Fruit fly (Drosophila melanogaster) whole organism, embryonic: ENCODE data around the gene CG14014.

Experiments used
- Atf-2 ChIP-seq: fragments of 200-800 bp; sonication (Bioruptor generic); optimal IDR thresholded peaks from 2 replicates; lab custom pipeline; 2016; ENCODE audit warnings: missing biosample characterization, missing genetic modification characterization
- CG10959 ChIP-seq: fragments of 200-800 bp; sonication (Bioruptor generic); IDR thresholded peaks from 2 replicates; pipeline ENCODE4 v1.3.6; 2022; ENCODE audit warnings: missing biosample characterization, missing genetic modification characterization
- CG10979 ChIP-seq: fragments of 200-800 bp; sonication (Bioruptor generic); optimal IDR thresholded peaks from 2 replicates; lab custom pipeline; 2018; ENCODE audit warnings: missing biosample characterization, mild to moderate bottlenecking, missing genetic modification characterization, moderate library complexity
- CG12071 ChIP-seq: fragments of 200-800 bp; sonication (Bioruptor generic); optimal IDR thresholded peaks from 3 replicates; lab custom pipeline; 2018; ENCODE audit warnings: missing biosample characterization, mild to moderate bottlenecking, missing genetic modification characterization
- CG14667 ChIP-seq: fragments of 200-800 bp; sonication (Bioruptor generic); IDR thresholded peaks from 2 replicates; pipeline ENCODE4 v1.3.6; 2022; ENCODE audit warnings: missing biosample characterization, missing genetic modification characterization
- CG15011 ChIP-seq: fragments of 200-800 bp; sonication (Bioruptor generic); optimal IDR thresholded peaks from 3 replicates; lab custom pipeline; 2018; ENCODE audit warnings: missing biosample characterization, mild to moderate bottlenecking, missing genetic modification characterization
- CG1529 ChIP-seq: fragments of 200-800 bp; sonication (Bioruptor generic); optimal IDR thresholded peaks from 3 replicates; lab custom pipeline; 2018; ENCODE audit warnings: missing biosample characterization, missing genetic modification characterization
- CG2202 ChIP-seq: fragments of 200-800 bp; sonication (Bioruptor generic); optimal IDR thresholded peaks from 2 replicates; lab custom pipeline; 2018; ENCODE audit warnings: missing biosample characterization, mild to moderate bottlenecking, missing genetic modification characterization
- CG32772 ChIP-seq: fragments of 200-800 bp; sonication (Bioruptor generic); IDR thresholded peaks from 2 replicates; pipeline ENCODE4 v1.3.6; 2022; ENCODE audit warnings: missing biosample characterization, missing genetic modification characterization
- CG4404 ChIP-seq: fragments of 200-800 bp; sonication (Bioruptor generic); IDR thresholded peaks from 2 replicates; pipeline ENCODE4 v1.3.6; 2022; ENCODE audit warnings: missing biosample characterization, missing genetic modification characterization
- CG4424 ChIP-seq: fragments of 200-800 bp; sonication (Bioruptor generic); optimal IDR thresholded peaks from 3 replicates; lab custom pipeline; 2016; ENCODE audit warnings: missing biosample characterization, missing genetic modification characterization
- CG4730 ChIP-seq: fragments of 200-800 bp; sonication (Bioruptor generic); IDR thresholded peaks from 2 replicates; pipeline ENCODE4 v1.3.6; 2022; ENCODE audit warnings: missing biosample characterization, missing genetic modification characterization
- CG7357 ChIP-seq: fragments of 200-800 bp; sonication (Bioruptor generic); IDR thresholded peaks from 3 replicates; pipeline ENCODE4 v1.3.6; 2022; ENCODE audit warnings: missing biosample characterization, missing genetic modification characterization
- CG7963 ChIP-seq: fragments of 200-800 bp; sonication (Bioruptor generic); IDR thresholded peaks from 3 replicates; pipeline ENCODE4 v1.3.6; 2022; ENCODE audit warnings: missing biosample characterization, missing genetic modification characterization; ENCODE audit not compliant: partially characterized antibody
- CG8478 ChIP-seq: fragments of >200 bp; optimal IDR thresholded peaks from 2 replicates; lab custom pipeline; 2018
- CG8924 ChIP-seq: fragments of 200-800 bp; optimal IDR thresholded peaks from 3 replicates; lab custom pipeline; 2019; ENCODE audit warnings: missing biosample characterization, mild to moderate bottlenecking, missing genetic modification characterization, moderate library complexity
- CrebB ChIP-seq: fragments of 200-800 bp; sonication (Bioruptor generic); optimal IDR thresholded peaks from 3 replicates; lab custom pipeline; 2018; ENCODE audit warnings: missing biosample characterization, mild to moderate bottlenecking, missing genetic modification characterization
- D ChIP-seq, 2 experiments: fragments of 200-800 bp in 1 of 2; fragments of >200 bp in 1 of 2; sonication (Bioruptor generic) in 1 of 2; optimal IDR thresholded peaks; 2 replicates in 1 of 2; 3 replicates in 1 of 2; lab custom pipeline; 2017; ENCODE audit warnings: mild to moderate bottlenecking in 1 of 2, missing biosample characterization in 1 of 2, missing genetic modification characterization in 1 of 2, missing genetic modification reagents in 1 of 2
- Hand ChIP-seq: fragments of 200-800 bp; sonication (Bioruptor generic); optimal IDR thresholded peaks from 2 replicates; lab custom pipeline; 2017; ENCODE audit warnings: mild to moderate bottlenecking, missing biosample characterization, missing genetic modification reagents, missing genetic modification characterization
- HmgZ ChIP-seq: fragments of 200-800 bp; sonication (Bioruptor generic); optimal IDR thresholded peaks from 2 replicates; lab custom pipeline; 2018; ENCODE audit warnings: missing biosample characterization, mild to moderate bottlenecking, missing genetic modification characterization
- Lim3 ChIP-seq: fragments of 200-800 bp; sonication (Bioruptor generic); IDR thresholded peaks from 2 replicates; pipeline ENCODE4 v1.3.6; 2022; ENCODE audit warnings: missing biosample characterization, missing genetic modification characterization
- Meics ChIP-seq: fragments of 200-800 bp; sonication (Bioruptor generic); optimal IDR thresholded peaks from 2 replicates; lab custom pipeline; 2017; ENCODE audit warnings: missing biosample characterization, mild to moderate bottlenecking, missing genetic modification characterization
- NK7.1 ChIP-seq: fragments of 200-800 bp; sonication (Bioruptor generic); optimal IDR thresholded peaks from 3 replicates; lab custom pipeline; 2016; ENCODE audit warnings: missing biosample characterization, missing genetic modification characterization
- Pdp1 ChIP-seq, 2 experiments: fragments of 200-800 bp; sonication (Bioruptor generic); optimal IDR thresholded peaks; 3 replicates each; lab custom pipeline; 2016; ENCODE audit warnings: missing biosample characterization in 2 of 2, missing genetic modification characterization in 2 of 2, mild to moderate bottlenecking in 1 of 2, moderate library complexity in 1 of 2
- Scr ChIP-seq: fragments of 200-800 bp; sonication (Bioruptor generic); IDR thresholded peaks from 2 replicates; pipeline ENCODE4 v1.3.6; 2022; ENCODE audit warnings: missing biosample characterization, missing genetic modification characterization; ENCODE audit not compliant: partially characterized antibody
- Xrp1 ChIP-seq: fragments of 200-800 bp; sonication (Bioruptor generic); IDR thresholded peaks from 2 replicates; pipeline ENCODE4 v1.3.6; 2022; ENCODE audit warnings: missing biosample characterization, missing genetic modification characterization
- bcd ChIP-seq: fragments of 200-800 bp; sonication (Bioruptor generic); optimal IDR thresholded peaks from 2 replicates; lab custom pipeline; 2017; ENCODE audit warnings: missing biosample characterization, mild to moderate bottlenecking, missing genetic modification characterization
- cad ChIP-seq: fragments of >200 bp; optimal IDR thresholded peaks from 2 replicates; lab custom pipeline; 2017; ENCODE audit warnings: missing biosample characterization, missing genetic modification characterization
- cas ChIP-seq: fragments of 200-800 bp; sonication (Bioruptor generic); IDR thresholded peaks from 2 replicates; pipeline ENCODE4 v1.3.6; 2022; ENCODE audit warnings: missing biosample characterization, missing genetic modification characterization
- caup ChIP-seq: fragments of 200-800 bp; sonication (Bioruptor generic); optimal IDR thresholded peaks from 3 replicates; lab custom pipeline; 2017; ENCODE audit warnings: missing biosample characterization, mild to moderate bottlenecking, missing genetic modification characterization, moderate library complexity; ENCODE audit not compliant: severe bottlenecking
- chinmo ChIP-seq: fragments of 200-800 bp; sonication (Bioruptor generic); IDR thresholded peaks from 4 replicates; pipeline ENCODE4 v1.3.6; 2022; ENCODE audit warnings: missing biosample characterization, missing genetic modification characterization; ENCODE audit not compliant: partially characterized antibody
- crol ChIP-seq: fragments of 200-800 bp; sonication (Bioruptor generic); IDR thresholded peaks from 2 replicates; pipeline ENCODE4 v1.3.6; 2022; ENCODE audit warnings: missing biosample characterization, missing genetic modification characterization
- dysf ChIP-seq: fragments of 200-800 bp; sonication (Bioruptor generic); IDR thresholded peaks from 3 replicates; pipeline ENCODE4 v1.3.6; 2022; ENCODE audit warnings: missing biosample characterization, missing genetic modification characterization
- esg ChIP-seq: fragments of 200-800 bp; sonication (Bioruptor generic); conservative IDR thresholded peaks from 2 replicates; pipeline ENCODE4 v1.3.6; 2022; ENCODE audit warnings: missing biosample characterization, missing genetic modification characterization
- fu2 ChIP-seq: fragments of 200-800 bp; sonication (Bioruptor generic); optimal IDR thresholded peaks from 2 replicates; lab custom pipeline; 2016; ENCODE audit warnings: missing biosample characterization, missing genetic modification characterization
- knrl ChIP-seq: fragments of 200-800 bp; sonication (Bioruptor generic); IDR thresholded peaks from 3 replicates; pipeline ENCODE4 v1.3.6; 2022; ENCODE audit warnings: missing biosample characterization, missing genetic modification characterization; ENCODE audit not compliant: partially characterized antibody
- lbe ChIP-seq: fragments of 200-800 bp; sonication (Bioruptor generic); optimal IDR thresholded peaks from 2 replicates; lab custom pipeline; 2016; ENCODE audit warnings: missing biosample characterization, mild to moderate bottlenecking, missing genetic modification characterization
- pho ChIP-seq: fragments of 200-800 bp; sonication (Bioruptor generic); optimal IDR thresholded peaks from 2 replicates; lab custom pipeline; 2016; ENCODE audit warnings: missing biosample characterization, missing genetic modification characterization
- slbo ChIP-seq: fragments of 200-800 bp; sonication (Bioruptor generic); IDR thresholded peaks from 2 replicates; pipeline ENCODE4 v1.3.6; 2022; ENCODE audit warnings: missing biosample characterization, missing genetic modification characterization
- sna ChIP-seq: fragments of 200-800 bp; sonication (Bioruptor generic); IDR thresholded peaks from 2 replicates; pipeline ENCODE4 v1.3.6; 2022; ENCODE audit warnings: missing biosample characterization, missing genetic modification characterization; ENCODE audit not compliant: partially characterized antibody
- tll ChIP-seq, 2 experiments: fragments of 200-800 bp in 1 of 2; fragments of >200 bp in 1 of 2; sonication (Bioruptor generic) in 1 of 2; optimal IDR thresholded peaks; 2 replicates each; lab custom pipeline; 2017 to 2019; ENCODE audit warnings: missing biosample characterization in 2 of 2, missing genetic modification characterization in 2 of 2, mild to moderate bottlenecking in 1 of 2, moderate library complexity in 1 of 2
- trh ChIP-seq: fragments of 200-800 bp; sonication (Bioruptor generic); optimal IDR thresholded peaks from 2 replicates; lab custom pipeline; 2016; ENCODE audit warnings: missing biosample characterization, missing genetic modification characterization
- tup ChIP-seq: fragments of 200-800 bp; sonication (Bioruptor generic); optimal IDR thresholded peaks from 2 replicates; lab custom pipeline; 2016; ENCODE audit warnings: missing biosample characterization, mild to moderate bottlenecking, missing genetic modification characterization, moderate library complexity
- unc-4 ChIP-seq: fragments of 200-800 bp; sonication (Bioruptor generic); IDR thresholded peaks from 2 replicates; pipeline ENCODE4 v1.3.6; 2022; ENCODE audit warnings: missing biosample characterization, missing genetic modification characterization; ENCODE audit not compliant: partially characterized antibody
- unpg ChIP-seq: fragments of 200-800 bp; sonication (Bioruptor generic); optimal IDR thresholded peaks from 3 replicates; lab custom pipeline; 2018; ENCODE audit warnings: missing biosample characterization, mild to moderate bottlenecking, missing genetic modification characterization, moderate library complexity
- wor ChIP-seq: fragments of 200-800 bp; sonication (Bioruptor generic); IDR thresholded peaks from 2 replicates; pipeline ENCODE4 v1.3.6; 2022; ENCODE audit warnings: missing biosample characterization, missing genetic modification characterization
- zen2 ChIP-seq: fragments of 200-800 bp; sonication (Bioruptor generic); IDR thresholded peaks from 3 replicates; pipeline ENCODE4 v1.3.6; 2022; ENCODE audit warnings: missing biosample characterization, missing genetic modification characterization; ENCODE audit not compliant: partially characterized antibody
- zfh1 ChIP-seq: fragments of 200-800 bp; sonication (Bioruptor generic); IDR thresholded peaks from 3 replicates; pipeline ENCODE4 v1.3.6; 2022; ENCODE audit warnings: missing biosample characterization, missing genetic modification characterization

The CG14014 gene

dm6 chr2L:5546518-5547287 is 3.9 kb downstream of the CG14014 start, which contains the start of gene Oscillin (continued):
- no peak; the same call in 2 of the 3 replicates for TF ChIP-seq CG7357 (GFP tag; lab: Robert Waterston, UW)
- peak; percentile 30 for TF ChIP-seq pho (GFP tag; lab: Kevin White, UChicago)
- peak; percentile 86 for TF ChIP-seq Meics (GFP tag; lab: Kevin White, UChicago)
- peak; percentile 79 for TF ChIP-seq slbo (GFP tag; lab: Robert Waterston, UW)
- peak; percentile 84 for TF ChIP-seq zfh1 (GFP tag; lab: Robert Waterston, UW)
- TF ChIP-seq chinmo (GFP tag; lab: Robert Waterston, UW) = peak; percentile 85; the same call in 3 of the 4 replicates
- TF ChIP-seq CG10979 (tag; lab: Kevin White, UChicago) = peak; percentile 88
- peak; percentile 70 for TF ChIP-seq HmgZ (tag; lab: Kevin White, UChicago)
- TF ChIP-seq crol (GFP tag; lab: Robert Waterston, UW) = no peak
- TF ChIP-seq caup (GFP tag; lab: Kevin White, UChicago) = peak; percentile 78
- TF ChIP-seq CG15011 (GFP tag; lab: Kevin White, UChicago) = peak; percentile 66
- peak; percentile 91 for TF ChIP-seq sna (GFP tag; lab: Robert Waterston, UW)
- TF ChIP-seq CG2202 (tag; lab: Kevin White, UChicago) = peak; percentile 28
- TF ChIP-seq Atf-2 (GFP tag; lab: Kevin White, UChicago) = peak; percentile 66
- TF ChIP-seq CG12071 (GFP tag; lab: Kevin White, UChicago) = no peak
- TF ChIP-seq CrebB (tag; lab: Kevin White, UChicago) = no peak
- TF ChIP-seq CG4404 (GFP tag; lab: Robert Waterston, UW) = peak; percentile 45
- peak; percentile 94 for TF ChIP-seq Xrp1
- TF ChIP-seq CG8924 (tag; lab: Kevin White, UChicago) = peak; percentile 84
- TF ChIP-seq NK7.1 (GFP tag; lab: Kevin White, UChicago) = no peak
- TF ChIP-seq wor = peak; percentile 64
- peak; percentile 17 to 91 for TF ChIP-seq Pdp1 (GFP tag; optimal IDR thresholded peaks at IDR 0.05; lab: Kevin White, UChicago)
- no peak for TF ChIP-seq knrl (GFP tag; lab: Robert Waterston, UW)
- peak; percentile 88 for TF ChIP-seq unpg
- TF ChIP-seq fu2 = no peak
- TF ChIP-seq trh = peak; percentile 67
- TF ChIP-seq CG7963 (GFP tag; lab: Robert Waterston, UW) = peak; percentile 77
- TF ChIP-seq CG14667 = peak; percentile 63
- peak; percentile 84 for TF ChIP-seq CG4424 (GFP tag; lab: Kevin White, UChicago)
- peak; percentile 36; the same call in 1 of the 2 replicates for TF ChIP-seq cas (GFP tag; lab: Robert Waterston, UW)
- TF ChIP-seq esg = peak; percentile 66
- TF ChIP-seq lbe (GFP tag; lab: Kevin White, UChicago) = peak; percentile 64
- TF ChIP-seq D (optimal IDR thresholded peaks at IDR 0.05; lab: Kevin White, UChicago) = no peak
- peak; percentile 77 for TF ChIP-seq D (GFP tag; optimal IDR thresholded peaks at IDR 0.05; lab: Kevin White, UChicago)
- no peak for TF ChIP-seq CG1529 (GFP tag; lab: Kevin White, UChicago)
- TF ChIP-seq CG32772 (GFP tag; lab: Robert Waterston, UW) = peak; percentile 82
- peak; percentile 80 for TF ChIP-seq bcd (GFP tag; lab: Kevin White, UChicago)
- no peak for TF ChIP-seq Hand (GFP tag; lab: Kevin White, UChicago)
- TF ChIP-seq zen2 (GFP tag; lab: Robert Waterston, UW) = peak; percentile 89
- no peak for TF ChIP-seq tll (GFP tag; optimal IDR thresholded peaks at IDR 0.05; lab: Kevin White, UChicago)
- peak; percentile 69 for TF ChIP-seq CG4730 (GFP tag; lab: Robert Waterston, UW)
- TF ChIP-seq dysf = peak; percentile 81
- TF ChIP-seq tup (GFP tag; lab: Kevin White, UChicago) = no peak
- TF ChIP-seq unc-4 = 0 out of 2 replicates have a peak, but pooled peaks have one; percentile 43
- TF ChIP-seq cad (GFP tag; lab: Kevin White, UChicago) = no peak
- TF ChIP-seq CG10959 (GFP tag; lab: Robert Waterston, UW) = peak; percentile 24; the same call in 1 of the 2 replicates
- peak; percentile 59 for TF ChIP-seq Scr
- TF ChIP-seq Lim3 (GFP tag; lab: Robert Waterston, UW) = no peak
- TF ChIP-seq CG8478 (lab: Kevin White, UChicago) = no peak
